Worm (Caenorhabditis elegans): ENCODE data around the gene C33D9.3.

DNA sequence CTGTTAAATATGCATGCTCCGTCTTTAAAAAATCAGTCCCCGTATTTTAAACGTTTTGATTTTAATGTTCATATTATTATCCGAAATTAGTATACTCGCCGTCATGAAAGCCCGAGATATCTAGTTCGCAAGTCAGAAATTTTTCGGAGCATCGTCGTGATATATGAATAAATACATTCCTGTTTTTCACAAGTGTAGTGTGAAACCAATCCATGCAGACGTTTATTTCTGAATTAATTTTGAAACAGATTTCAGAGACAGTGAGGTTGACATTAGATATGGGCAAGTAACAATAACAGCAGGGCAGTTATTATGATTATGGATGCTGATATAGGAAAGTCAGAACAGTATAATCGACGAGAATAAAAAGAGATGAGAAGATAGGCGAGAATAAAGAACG is 40.2 kb downstream of the C33D9.3 start:
- TF ChIP-seq nhr-28 (tag; optimal IDR thresholded peaks at IDR 0.05): no peak
- TF ChIP-seq ztf-11 (tag; optimal IDR thresholded peaks at IDR 0.05): no peak
- no peak for TF ChIP-seq egl-27 (tag; optimal IDR thresholded peaks at IDR 0.05)
- TF ChIP-seq pha-4 (tag; optimal IDR thresholded peaks at IDR 0.05): no peak
- no peak for TF ChIP-seq nhr-23 (tag; optimal IDR thresholded peaks at IDR 0.05)
- no peak for TF ChIP-seq fkh-2 (tag; optimal IDR thresholded peaks at IDR 0.05)
- no peak for TF ChIP-seq nhr-12 (tag; optimal IDR thresholded peaks at IDR 0.05)
- no peak for TF ChIP-seq ztf-4 (tag; optimal IDR thresholded peaks at IDR 0.05)
- TF ChIP-seq unc-62 (GFP tag; optimal IDR thresholded peaks at IDR 0.05): no peak
- TF ChIP-seq lin-39 (tag; optimal IDR thresholded peaks at IDR 0.05): no peak
- no peak for TF ChIP-seq nfya-1 (tag; optimal IDR thresholded peaks at IDR 0.05; ENCODE audit: insufficient read depth)

Data from whole organism, L3 larva.